Fruit fly (Drosophila melanogaster) whole organism, larva: ENCODE results near the gene CG34437.
A peak's percentile ranks its signal among the peaks of the same experiment; 100 is the strongest.

Source experiments
- noc ChIP-seq: fragments of 200-800 bp; sonication (Bioruptor generic); optimal IDR thresholded peaks from 3 replicates; lab custom pipeline; 2019; ENCODE audit warnings: missing biosample characterization, mild to moderate bottlenecking, missing genetic modification characterization, moderate library complexity

CG34437 gene

dm6 chr3R:28325415-28325814 lies 41.9 kb downstream of the CG34437 start:
- TF ChIP-seq noc: no peak

- peak; percentile 99 for TF ChIP-seq noc
These were observed 42.8 kb downstream of the CG34437 start for dm6 chr3R:28326150-28326965.

DNA sequence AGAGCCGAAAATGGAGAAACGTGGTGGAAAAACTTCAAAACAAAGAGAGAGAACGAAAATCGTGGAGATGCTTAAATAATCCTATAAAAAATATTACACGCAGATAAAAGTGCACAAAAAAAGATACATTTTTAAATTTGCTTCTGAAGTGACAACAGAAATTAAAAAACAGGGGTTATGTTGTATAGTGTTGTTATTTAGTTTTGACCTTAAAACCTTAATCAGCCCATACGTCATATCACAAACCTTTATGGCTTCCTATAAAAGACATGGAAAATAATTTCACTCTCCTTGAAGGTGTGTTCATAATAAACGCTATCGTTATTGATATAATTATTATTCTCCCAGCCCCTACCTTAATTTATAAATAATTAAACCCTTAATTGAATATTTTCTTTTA lies 43.6 kb downstream of the CG34437 start:
- no peak for TF ChIP-seq noc

DNA sequence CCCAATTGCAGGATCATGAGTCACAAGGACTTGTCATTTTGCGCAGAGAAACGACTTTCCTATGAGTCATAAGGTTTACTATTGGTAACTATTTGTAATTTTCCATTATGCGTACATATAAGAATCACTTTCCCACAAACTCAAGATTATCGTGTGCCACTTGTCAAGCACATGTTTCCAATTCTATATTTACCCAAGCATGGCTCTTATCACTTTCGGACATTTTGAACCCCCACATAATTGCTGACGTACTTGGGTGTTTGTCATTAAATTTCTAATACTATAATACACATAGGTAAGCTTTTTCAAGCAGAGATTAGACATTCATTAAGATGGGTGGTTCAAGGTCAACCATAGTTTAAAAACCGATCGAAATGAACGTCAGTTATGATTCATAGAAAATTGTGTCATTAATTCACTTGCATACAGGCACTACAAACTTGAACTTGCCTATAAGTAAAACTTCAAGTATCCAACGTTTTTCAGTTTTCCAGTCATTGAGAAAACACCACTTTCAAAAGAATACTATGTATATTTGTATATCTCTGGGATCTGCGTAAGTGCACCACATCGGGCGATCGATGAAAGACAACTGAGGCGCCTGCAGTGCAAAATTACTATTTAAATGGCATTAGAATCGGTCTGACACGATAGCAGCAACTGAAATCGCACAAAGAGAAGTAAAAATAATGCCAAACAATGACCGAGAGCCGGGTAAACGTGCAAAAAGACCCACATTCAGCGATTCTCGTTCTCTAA lies 44.4 kb downstream of the CG34437 start:
- peak; percentile 25 for TF ChIP-seq noc

DNA sequence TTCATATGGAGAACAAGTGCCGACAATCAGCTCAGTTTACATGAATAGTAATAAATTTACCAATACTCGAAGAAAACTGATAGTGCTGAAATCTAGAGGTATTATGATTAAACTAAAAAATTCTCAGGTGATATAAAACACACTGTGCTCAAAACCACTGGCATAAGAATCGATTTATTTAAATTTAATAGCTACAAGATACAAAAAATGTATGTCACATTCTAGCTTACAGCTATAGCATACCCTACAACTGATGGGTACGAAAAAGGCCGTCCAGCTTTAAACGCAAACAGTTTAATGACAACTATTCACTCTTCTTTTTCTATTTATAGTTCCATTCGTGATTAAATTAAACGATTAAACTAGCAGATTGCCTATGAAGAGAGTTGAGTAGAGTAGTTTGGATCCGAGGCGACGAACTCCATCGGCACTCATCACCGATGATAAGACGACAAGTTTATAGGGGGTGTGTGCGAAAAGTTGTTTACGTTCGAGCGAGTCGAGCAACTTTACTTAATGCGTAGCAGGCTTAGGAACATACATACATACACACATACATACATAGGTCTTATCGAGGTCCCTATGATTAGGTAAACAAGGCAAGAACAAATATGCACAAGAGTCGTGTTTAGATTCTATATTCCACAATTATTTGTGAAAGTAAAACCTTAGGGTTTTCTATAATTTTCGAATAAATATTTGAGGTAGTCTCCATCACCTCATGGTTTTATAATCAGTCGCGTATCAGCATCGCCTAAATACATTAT lies 45.4 kb downstream of the CG34437 start:
- TF ChIP-seq noc: peak; percentile 88

DNA sequence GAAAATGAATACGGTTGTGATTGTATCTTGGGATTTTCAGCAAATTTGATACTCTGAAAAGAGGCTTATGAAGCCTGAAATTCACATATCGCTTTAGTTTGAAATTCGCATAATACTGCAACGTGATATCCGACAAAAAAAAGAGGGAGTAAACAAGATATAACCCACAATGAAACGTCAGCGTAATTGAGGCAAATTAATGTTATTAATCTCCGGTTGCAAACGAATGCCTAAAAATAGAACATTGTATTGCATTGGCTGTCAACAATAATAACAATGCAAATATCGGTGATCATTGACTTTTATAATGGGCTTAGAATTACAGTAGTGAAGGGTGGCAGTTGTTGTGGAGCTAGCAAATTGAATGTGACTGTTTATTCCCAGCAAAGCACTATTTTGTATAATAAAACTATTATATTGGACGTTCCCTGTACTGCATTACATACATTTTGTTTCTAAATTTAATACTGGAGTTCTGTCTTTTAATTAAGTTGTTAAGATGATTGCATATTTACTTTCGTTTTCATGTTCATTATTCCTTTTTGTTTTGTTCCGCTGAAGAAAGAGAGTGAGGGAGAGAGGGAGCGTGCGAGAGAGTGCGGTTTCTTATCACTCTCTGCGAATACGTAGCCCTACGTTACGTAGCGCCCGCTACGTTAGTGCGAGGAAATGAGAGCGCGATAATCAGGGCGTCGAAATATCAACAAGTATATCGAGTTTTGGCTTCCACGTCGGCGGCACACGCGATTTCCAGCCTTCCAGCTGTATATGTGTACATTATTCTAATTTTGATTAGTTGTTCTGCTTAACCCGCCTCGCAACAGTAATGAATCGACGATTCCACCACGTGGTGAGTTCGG lies 47.0 kb downstream of the CG34437 start:
- no peak for TF ChIP-seq noc

dm6 chr3R:28331126-28331490 lies 47.6 kb downstream of the CG34437 start:
- no peak for TF ChIP-seq noc

dm6 chr3R:28332137-28332671 lies 48.7 kb downstream of the CG34437 start:
- peak; percentile 75 for TF ChIP-seq noc

dm6 chr3R:28332674-28333421 lies 49.3 kb downstream of the CG34437 start:
- no peak for TF ChIP-seq noc
